Fruit fly (Drosophila melanogaster): Measurements from ENCODE around the gene Atg101.

Atg101 gene

DNA sequence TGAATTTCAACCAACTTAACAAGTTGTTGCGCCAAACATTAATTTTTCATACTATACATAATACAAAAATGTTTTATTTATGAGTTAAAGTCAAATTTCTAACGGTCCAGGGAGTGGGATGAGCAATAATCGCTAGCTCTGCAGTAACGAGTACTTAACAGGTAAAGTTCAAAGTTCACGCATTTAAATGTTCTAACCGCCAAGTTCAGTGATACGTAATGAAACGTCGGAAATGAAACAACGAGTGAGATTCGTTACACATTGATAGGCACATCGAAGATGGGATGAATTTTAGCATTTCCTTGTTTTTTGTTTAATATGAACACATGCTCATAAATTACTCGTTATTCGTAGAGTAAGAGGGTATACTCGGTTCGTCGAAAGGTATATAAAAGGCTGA lies 20.6 kb downstream of the Atg101 start (continued):
- no peak for TF ChIP-seq Fer2 (tag; optimal IDR thresholded peaks at IDR 0.05)
- TF ChIP-seq CG11093 (GFP tag; IDR thresholded peaks at IDR 0.05), result no peak

DNA sequence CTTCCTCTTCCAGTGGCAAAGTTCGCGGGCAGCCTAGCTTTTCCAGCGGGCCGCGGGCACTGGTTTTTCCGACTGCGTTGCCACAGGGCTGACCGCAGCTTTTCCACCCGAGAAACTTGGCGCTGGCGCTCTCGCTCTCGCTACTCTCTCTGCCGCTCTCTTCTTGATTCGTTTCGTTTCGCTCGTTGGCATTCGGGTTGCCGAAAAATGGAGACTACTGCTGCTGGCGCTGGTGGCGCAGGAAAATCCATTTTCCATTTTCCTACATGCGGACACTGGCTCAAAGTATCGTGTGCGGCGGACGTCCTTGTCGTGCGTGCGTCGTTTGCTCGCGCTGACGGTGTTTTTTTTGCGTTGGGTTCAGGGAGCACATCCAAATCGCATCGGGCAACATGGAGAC lies 21.6 kb downstream of the Atg101 start, which contains the start of gene CG42450:
CG42450 (plus strand) TSS at position 249 of the 400 bp plus-strand sequence.
- TF ChIP-seq CG11398 (GFP tag; optimal IDR thresholded peaks at IDR 0.05), result no peak
- no peak for TF ChIP-seq CG7271 (tag; optimal IDR thresholded peaks at IDR 0.05)
- TF ChIP-seq Side (GFP tag; optimal IDR thresholded peaks at IDR 0.05), result no peak
- no peak for TF ChIP-seq dan (GFP tag; IDR thresholded peaks at IDR 0.05)
- TF ChIP-seq phol (tag; optimal IDR thresholded peaks at IDR 0.05), result no peak
- TF ChIP-seq gce (GFP tag; IDR thresholded peaks at IDR 0.05), result no peak
- TF ChIP-seq bsh (GFP tag; optimal IDR thresholded peaks at IDR 0.05), result no peak
- no peak for TF ChIP-seq pros (GFP tag; optimal IDR thresholded peaks at IDR 0.05)
- TF ChIP-seq unc-4 (GFP tag; IDR thresholded peaks at IDR 0.05; ENCODE audit: partially characterized antibody), result peak; percentile 47
- TF ChIP-seq Lhr (GFP tag; optimal IDR thresholded peaks at IDR 0.05), result no peak
- no peak for TF ChIP-seq Dref (GFP tag; IDR thresholded peaks at IDR 0.05)
- TF ChIP-seq Hsf (GFP tag; optimal IDR thresholded peaks at IDR 0.05), result no peak
- no peak for TF ChIP-seq D19B (GFP tag; optimal IDR thresholded peaks at IDR 0.05)
- TF ChIP-seq gfzf (GFP tag; optimal IDR thresholded peaks at IDR 0.05), result no peak
- TF ChIP-seq zfh2 (GFP tag; optimal IDR thresholded peaks at IDR 0.05), result no peak
- no peak for TF ChIP-seq ham (GFP tag; IDR thresholded peaks at IDR 0.05)
- no peak for TF ChIP-seq CG11247 (GFP tag; IDR thresholded peaks at IDR 0.05)
- TF ChIP-seq CG8089 (GFP tag; optimal IDR thresholded peaks at IDR 0.05), result no peak
- TF ChIP-seq ase (GFP tag; IDR thresholded peaks at IDR 0.05), result no peak
- TF ChIP-seq Deaf1 (tag; optimal IDR thresholded peaks at IDR 0.05), result peak; percentile 95
- TF ChIP-seq al (GFP tag; IDR thresholded peaks at IDR 0.05), result no peak
- TF ChIP-seq CG12155 (GFP tag; optimal IDR thresholded peaks at IDR 0.05), result peak; percentile 65
- TF ChIP-seq pzg (GFP tag; optimal IDR thresholded peaks at IDR 0.05), result peak; percentile 13
- TF ChIP-seq CG18599 (GFP tag; optimal IDR thresholded peaks at IDR 0.05), result peak; percentile 8
- peak; percentile 59 for TF ChIP-seq Med (GFP tag)
- TF ChIP-seq so (GFP tag; IDR thresholded peaks at IDR 0.05), result no peak
- peak; percentile 7 for TF ChIP-seq abd-A (tag; optimal IDR thresholded peaks at IDR 0.05)
- TF ChIP-seq Sin3A (optimal IDR thresholded peaks at IDR 0.05), result no peak
- no peak for TF ChIP-seq ab (GFP tag; optimal IDR thresholded peaks at IDR 0.05)
- no peak for TF ChIP-seq CG12391 (tag; optimal IDR thresholded peaks at IDR 0.05)
- no peak for TF ChIP-seq en (GFP tag; optimal IDR thresholded peaks at IDR 0.05)
- peak; percentile 53 to 57 for TF ChIP-seq Trl (optimal IDR thresholded peaks at IDR 0.05)
- no peak for TF ChIP-seq Trl (GFP tag; optimal IDR thresholded peaks at IDR 0.05)
- no peak for TF ChIP-seq tio (GFP tag; optimal IDR thresholded peaks at IDR 0.05)
- no peak for TF ChIP-seq row (GFP tag; IDR thresholded peaks at IDR 0.05)
- no peak for TF ChIP-seq CG7786 (GFP tag; optimal IDR thresholded peaks at IDR 0.05)
- no peak for TF ChIP-seq Pdp1 (GFP tag; optimal IDR thresholded peaks at IDR 0.05)
- TF ChIP-seq az2 (GFP tag; optimal IDR thresholded peaks at IDR 0.05), result no peak
- TF ChIP-seq Scr (GFP tag; IDR thresholded peaks at IDR 0.05; ENCODE audit: partially characterized antibody), result 0 out of 2 replicates have a peak, but pooled peaks have one; percentile 31
- no peak for TF ChIP-seq TFAM (GFP tag; optimal IDR thresholded peaks at IDR 0.05)
- no peak for TF ChIP-seq Camta (GFP tag; optimal IDR thresholded peaks at IDR 0.05)
- TF ChIP-seq CG12236 (GFP tag; optimal IDR thresholded peaks at IDR 0.05), result no peak
- TF ChIP-seq grn (GFP tag; optimal IDR thresholded peaks at IDR 0.05), result no peak
- no peak for TF ChIP-seq sob (GFP tag; IDR thresholded peaks at IDR 0.05)
- TF ChIP-seq Dll (GFP tag; IDR thresholded peaks at IDR 0.05; ENCODE audit: partially characterized antibody), result peak; percentile 32; the same call in 1 of the 4 replicates
- TF ChIP-seq amos (GFP tag; IDR thresholded peaks at IDR 0.05; ENCODE audit: partially characterized antibody), result peak; percentile 28; the same call in 1 of the 2 replicates
- TF ChIP-seq CG3065 (GFP tag; optimal IDR thresholded peaks at IDR 0.05), result no peak
- peak; percentile 3 for TF ChIP-seq Ets65A (GFP tag)
- TF ChIP-seq Doc3 (GFP tag; IDR thresholded peaks at IDR 0.05; ENCODE audit: partially characterized antibody), result no peak
